Fruit fly (Drosophila melanogaster): ENCODE results near the gene CG43348.

The CG43348 gene

dm6 chr2L:1199166-1199565 lies at the start of gene CG43348, which contains the start of gene CG5139:
Gene CG43348, plus strand, starts transcription at chr2L:1199412.
Gene CG5139, minus strand, starts transcription at chr2L:1199266.
- TF ChIP-seq zen2 (GFP tag; IDR thresholded peaks at IDR 0.05; ENCODE audit: partially characterized antibody), result no peak
- no peak for TF ChIP-seq CG6254 (GFP tag; optimal IDR thresholded peaks at IDR 0.05)
- peak; percentile 15 for TF ChIP-seq sug (tag; optimal IDR thresholded peaks at IDR 0.05)
- peak; percentile 35 for TF ChIP-seq Hr39 (optimal IDR thresholded peaks at IDR 0.05)

DNA sequence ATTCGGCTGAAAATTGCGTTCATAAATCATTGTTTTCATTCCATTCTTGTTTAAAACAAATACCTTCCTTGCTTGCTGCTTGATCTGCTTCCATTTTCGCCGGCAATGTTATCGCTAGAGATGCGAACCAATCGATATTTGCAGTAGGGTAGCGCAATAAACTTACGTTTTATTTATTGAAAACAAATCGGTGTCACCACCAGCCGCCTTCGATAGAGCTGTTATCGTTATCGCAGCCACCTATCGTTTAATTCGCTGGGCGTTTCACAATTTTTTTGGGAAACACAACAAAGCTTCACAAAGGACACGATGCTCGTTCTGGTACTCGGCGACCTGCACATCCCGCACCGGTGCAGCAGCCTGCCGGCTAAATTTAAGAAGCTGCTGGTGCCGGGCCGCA lies 48.7 kb upstream of the CG43348 start, which contains the start of the genes Tfb4 and Vps29:
Tfb4 (minus strand) TSS at position 124 of the 400 bp plus-strand sequence.
Vps29 (plus strand) TSS at position 213 of the 400 bp plus-strand sequence.
- no peak for TF ChIP-seq Spps (tag; optimal IDR thresholded peaks at IDR 0.05)
- no peak for TF ChIP-seq CG10543 (GFP tag; optimal IDR thresholded peaks at IDR 0.05)
- TF ChIP-seq CG12659 (GFP tag; optimal IDR thresholded peaks at IDR 0.05), result peak; percentile 44
- TF ChIP-seq ind (GFP tag; optimal IDR thresholded peaks at IDR 0.05), result peak; percentile 56
- TF ChIP-seq CG2120 (GFP tag; optimal IDR thresholded peaks at IDR 0.05), result peak; percentile 81
- TF ChIP-seq CG13424 (tag; optimal IDR thresholded peaks at IDR 0.05), result peak; percentile 36
- TF ChIP-seq maf-S (GFP tag; optimal IDR thresholded peaks at IDR 0.05), result peak; percentile 31
- peak; percentile 97 for TF ChIP-seq bbx (GFP tag; IDR thresholded peaks at IDR 0.05; ENCODE audit: partially characterized antibody)
- peak; percentile 21 for TF ChIP-seq CG4854 (GFP tag; optimal IDR thresholded peaks at IDR 0.05)
- TF ChIP-seq Bgb (GFP tag; IDR thresholded peaks at IDR 0.05; ENCODE audit: partially characterized antibody), result peak; percentile 94
- TF ChIP-seq Antp (GFP tag; optimal IDR thresholded peaks at IDR 0.05), result peak; percentile 63
- no peak for TF ChIP-seq CG11696 (GFP tag; IDR thresholded peaks at IDR 0.05)
- peak; percentile 68 for TF ChIP-seq inv (GFP tag; IDR thresholded peaks at IDR 0.05; ENCODE audit: partially characterized antibody)
- TF ChIP-seq CG11398 (GFP tag; optimal IDR thresholded peaks at IDR 0.05), result peak; percentile 25
- TF ChIP-seq CG6813 (GFP tag; optimal IDR thresholded peaks at IDR 0.05), result no peak
- TF ChIP-seq CG3163 (GFP tag; optimal IDR thresholded peaks at IDR 0.05), result peak; percentile 11
- TF ChIP-seq Sry-δ (GFP tag; optimal IDR thresholded peaks at IDR 0.05), result peak; percentile 94
- TF ChIP-seq CG18011 (GFP tag; optimal IDR thresholded peaks at IDR 0.05), result peak; percentile 37
- TF ChIP-seq Lhr (GFP tag; optimal IDR thresholded peaks at IDR 0.05), result no peak
- TF ChIP-seq YL-1 (GFP tag; optimal IDR thresholded peaks at IDR 0.05), result peak; percentile 2
- peak; percentile 44 for TF ChIP-seq CG7987 (GFP tag; optimal IDR thresholded peaks at IDR 0.05)
- TF ChIP-seq Abd-B (GFP tag; optimal IDR thresholded peaks at IDR 0.05), result no peak
- TF ChIP-seq repo (GFP tag; optimal IDR thresholded peaks at IDR 0.05), result peak; percentile 1
- TF ChIP-seq CG11456 (GFP tag; IDR thresholded peaks at IDR 0.05), result peak; percentile 71; the same call in 2 of the 3 replicates
- no peak for TF ChIP-seq dimm (GFP tag; IDR thresholded peaks at IDR 0.05)
- peak; percentile 52 for TF ChIP-seq CG14710 (tag; optimal IDR thresholded peaks at IDR 0.05)
- no peak for TF ChIP-seq gsb-n (tag; optimal IDR thresholded peaks at IDR 0.05)
- TF ChIP-seq knrl (GFP tag; IDR thresholded peaks at IDR 0.05; ENCODE audit: partially characterized antibody), result peak; percentile 71; the same call in 2 of the 3 replicates
- peak; percentile 66 for TF ChIP-seq BEAF-32 (GFP tag; optimal IDR thresholded peaks at IDR 0.05)
- TF ChIP-seq gcm (GFP tag; optimal IDR thresholded peaks at IDR 0.05), result peak; percentile 21
- TF ChIP-seq Xbp1 (GFP tag; optimal IDR thresholded peaks at IDR 0.05), result peak; percentile 67
- peak; percentile 36 for TF ChIP-seq Myb (GFP tag; optimal IDR thresholded peaks at IDR 0.05)
- 0 out of 3 replicates have a peak, but pooled peaks have one; percentile 14 for TF ChIP-seq tgo (GFP tag; IDR thresholded peaks at IDR 0.05)
- 0 out of 3 replicates have a peak, but pooled peaks have one; percentile 12 for TF ChIP-seq CG11695 (GFP tag; IDR thresholded peaks at IDR 0.05)
- peak; percentile 75 for TF ChIP-seq CG6689 (GFP tag; IDR thresholded peaks at IDR 0.05)
- TF ChIP-seq zen2 (GFP tag; IDR thresholded peaks at IDR 0.05; ENCODE audit: partially characterized antibody), result peak; percentile 98
- TF ChIP-seq Side (GFP tag; optimal IDR thresholded peaks at IDR 0.05), result peak; percentile 63
- peak; percentile 56 for TF ChIP-seq HmgZ (tag; optimal IDR thresholded peaks at IDR 0.05)
- peak; percentile 9 for TF ChIP-seq ERR (GFP tag; optimal IDR thresholded peaks at IDR 0.05)
- no peak for TF ChIP-seq tll (GFP tag; optimal IDR thresholded peaks at IDR 0.05)
- TF ChIP-seq salm (tag; optimal IDR thresholded peaks at IDR 0.05), result no peak
- 0 out of 2 replicates have a peak, but pooled peaks have one; percentile 47 for TF ChIP-seq CG3847 (GFP tag; IDR thresholded peaks at IDR 0.05)
- TF ChIP-seq Taf1 (GFP tag; IDR thresholded peaks at IDR 0.05), result no peak
- TF ChIP-seq CG7963 (GFP tag; IDR thresholded peaks at IDR 0.05; ENCODE audit: partially characterized antibody), result peak; percentile 96

Data from whole organism, embryonic.